In genomic region chr3L:7976081-7976483, dm6 we compare ENCODE assay signal across 1 fruit fly cellular context.
TF ChIP-seq lines count a peak whose summit lies in the region.

Gene HP4 (minus strand): TSS chr3L:7976154.
Gene CG8209 (plus strand): TSS chr3L:7976406.

TF ChIP-seq in whole organism, embryonic, 481 proteins besides CTCF, POLR2A, EP300 and RAD21 (continued from another document):
- TF ChIP-seq CG7963 (GFP tag; IDR thresholded peaks at IDR 0.05; lab: Robert Waterston, UW; ENCODE audit: partially characterized antibody) (peak; percentile 78), mam (GFP tag; optimal IDR thresholded peaks at IDR 0.05; lab: Kevin White, UChicago) (peak; percentile 75), dmrt11E (tag; optimal IDR thresholded peaks at IDR 0.05; lab: Kevin White, UChicago) (peak; percentile 79), pum (GFP tag; optimal IDR thresholded peaks at IDR 0.05; lab: Kevin White, UChicago) (peak; percentile 44), stwl (tag; optimal IDR thresholded peaks at IDR 0.05; lab: Kevin White, UChicago) (peak; percentile 77), CG33557 (GFP tag; optimal IDR thresholded peaks at IDR 0.05; lab: Kevin White, UChicago) (peak; percentile 57), crc (GFP tag; optimal IDR thresholded peaks at IDR 0.05; lab: Kevin White, UChicago) (no peak), CG13894 (tag; optimal IDR thresholded peaks at IDR 0.05; lab: Kevin White, UChicago) (no peak), Bteb2 (GFP tag; optimal IDR thresholded peaks at IDR 0.05; lab: Kevin White, UChicago) (peak; percentile 36), Sox102F (GFP tag; optimal IDR thresholded peaks at IDR 0.05; lab: Kevin White, UChicago) (peak; percentile 85), ato (GFP tag; IDR thresholded peaks at IDR 0.05; lab: Robert Waterston, UW; ENCODE audit: partially characterized antibody) (peak; percentile 86), CG17912 (GFP tag; optimal IDR thresholded peaks at IDR 0.05; lab: Kevin White, UChicago) (peak; percentile 25), CG16813 (GFP tag; IDR thresholded peaks at IDR 0.05; lab: Robert Waterston, UW; ENCODE audit: partially characterized antibody) (peak; percentile 93), GATAe (GFP tag; conservative IDR thresholded peaks at IDR 0.05; lab: Robert Waterston, UW) (0 out of 2 replicates have a peak, but pooled peaks have one; percentile 26), Meics (GFP tag; optimal IDR thresholded peaks at IDR 0.05; lab: Kevin White, UChicago) (peak; percentile 82), D19A (tag; optimal IDR thresholded peaks at IDR 0.05; lab: Kevin White, UChicago) (peak; percentile 75), CG15011 (GFP tag; optimal IDR thresholded peaks at IDR 0.05; lab: Kevin White, UChicago) (peak; percentile 47), nau (GFP tag; optimal IDR thresholded peaks at IDR 0.05; lab: Kevin White, UChicago) (peak; percentile 60), hkb (optimal IDR thresholded peaks at IDR 0.05; lab: Kevin White, UChicago) (no peak), hkb (GFP tag; IDR thresholded peaks at IDR 0.05; lab: Robert Waterston, UW) (peak; percentile 83), H15 (GFP tag; IDR thresholded peaks at IDR 0.05; lab: Robert Waterston, UW) (peak; percentile 76; the same call in 2 of the 3 replicates), HLH3B (GFP tag; IDR thresholded peaks at IDR 0.05; lab: Robert Waterston, UW) (peak; percentile 84), CG8290 (GFP tag; optimal IDR thresholded peaks at IDR 0.05; lab: Kevin White, UChicago) (peak; percentile 65), CG8290 (tag; optimal IDR thresholded peaks at IDR 0.05; lab: Kevin White, UChicago) (no peak), CG6689 (GFP tag; IDR thresholded peaks at IDR 0.05; lab: Robert Waterston, UW) (peak; percentile 87), dm (GFP tag; optimal IDR thresholded peaks at IDR 0.05; lab: Kevin White, UChicago) (peak; percentile 12), Ravus (GFP tag; IDR thresholded peaks at IDR 0.05; lab: Robert Waterston, UW) (peak; percentile 44; the same call in 1 of the 2 replicates), CG10654 (GFP tag; optimal IDR thresholded peaks at IDR 0.05; lab: Kevin White, UChicago) (peak; percentile 79), gfzf (GFP tag; optimal IDR thresholded peaks at IDR 0.05; lab: Kevin White, UChicago) (no peak), ap (GFP tag; IDR thresholded peaks at IDR 0.05; lab: Robert Waterston, UW) (peak; percentile 73), Antp (GFP tag; optimal IDR thresholded peaks at IDR 0.05; lab: Kevin White, UChicago) (peak; percentile 54), CG11247 (GFP tag; IDR thresholded peaks at IDR 0.05; lab: Robert Waterston, UW) (peak; percentile 84), Kr (GFP tag; optimal IDR thresholded peaks at IDR 0.05; lab: Kevin White, UChicago) (no peak), usp (GFP tag; optimal IDR thresholded peaks at IDR 0.05; lab: Kevin White, UChicago) (no peak), CG4854 (GFP tag; optimal IDR thresholded peaks at IDR 0.05; lab: Kevin White, UChicago) (peak; percentile 56), klu (GFP tag; IDR thresholded peaks at IDR 0.05; lab: Robert Waterston, UW) (peak; percentile 64; the same call in 1 of the 2 replicates), crol (GFP tag; IDR thresholded peaks at IDR 0.05; lab: Robert Waterston, UW) (no peak), Sry-δ (GFP tag; optimal IDR thresholded peaks at IDR 0.05; lab: Kevin White, UChicago) (peak; percentile 68), peb (GFP tag; IDR thresholded peaks at IDR 0.05; lab: Robert Waterston, UW) (peak; percentile 45; the same call in 1 of the 2 replicates), CG2202 (tag; optimal IDR thresholded peaks at IDR 0.05; lab: Kevin White, UChicago) (peak; percentile 36)
